Worm (Caenorhabditis elegans) whole organism, L1 larva: ENCODE data around the gene Y73F8A.5.

ENCODE experiments used
- C04F5.9 ChIP-seq: sonication (generic microtip); optimal IDR thresholded peaks from 2 replicates; lab custom pipeline; 2016; ENCODE audit warnings: missing genetic modification characterization, missing compliant biosample characterization
- C16A3.4 ChIP-seq: fragments of 150-350 bp; optimal IDR thresholded peaks from 2 replicates; lab custom pipeline; 2014; ENCODE audit warnings: missing biosample characterization, missing genetic modification characterization
- C34B4.2 ChIP-seq: sonication (generic microtip); optimal IDR thresholded peaks from 2 replicates; lab custom pipeline; 2017; ENCODE audit warnings: mild to moderate bottlenecking, missing genetic modification characterization, missing compliant biosample characterization
- alr-1 ChIP-seq: fragments of 200-800 bp; sonication (Bioruptor generic); optimal IDR thresholded peaks from 2 replicates; lab custom pipeline; 2018; ENCODE audit warnings: borderline replicate concordance, mild to moderate bottlenecking, missing genetic modification characterization, missing compliant biosample characterization
- ceh-8 ChIP-seq: fragments of 200-800 bp; sonication (Bioruptor generic); optimal IDR thresholded peaks from 2 replicates; lab custom pipeline; 2018; ENCODE audit warnings: mild to moderate bottlenecking, missing genetic modification characterization, moderate library complexity, missing compliant biosample characterization
- efl-1 ChIP-seq, 4 experiments: fragments of 150-350 bp; optimal IDR thresholded peaks in 3 of 4; peaks in 1 of 4; 1 replicate in 1 of 4; 2 replicates in 3 of 4; lab custom pipeline; 2014; ENCODE audit warnings: missing biosample characterization in 2 of 4, missing genetic modification characterization in 2 of 4, missing genetic modification reagents in 2 of 4
- efl-3 ChIP-seq: fragments of 200-800 bp; sonication (Bioruptor generic); optimal IDR thresholded peaks from 2 replicates; lab custom pipeline; 2018; ENCODE audit warnings: mild to moderate bottlenecking, missing genetic modification characterization, missing compliant biosample characterization
- egl-13 ChIP-seq: sonication (generic microtip); optimal IDR thresholded peaks from 2 replicates; lab custom pipeline; 2016; ENCODE audit warnings: missing genotype, missing genetic modification reagents, missing genetic modification characterization, missing compliant biosample characterization
- egl-27 ChIP-seq, 2 experiments: fragments of 150-350 bp in 1 of 2; sonication (generic microtip); optimal IDR thresholded peaks; 3 replicates each; lab custom pipeline; 2017 to 2018; ENCODE audit warnings: missing biosample characterization in 2 of 2, missing genetic modification characterization in 2 of 2, missing genetic modification reagents in 2 of 2
- elt-2 ChIP-seq: sonication (generic microtip); optimal IDR thresholded peaks from 2 replicates; lab custom pipeline; 2016; ENCODE audit warnings: missing genetic modification characterization, mild to moderate bottlenecking, inconsistent platforms, missing compliant biosample characterization, missing genetic modification reagents
- ets-5 ChIP-seq: fragments of 200-800 bp; sonication (Bioruptor generic); IDR thresholded peaks from 2 replicates; pipeline ENCODE4 v1.3.6; 2022; ENCODE audit warnings: missing genetic modification characterization, missing compliant biosample characterization
- fkh-8 ChIP-seq: sonication (generic microtip); optimal IDR thresholded peaks from 2 replicates; lab custom pipeline; 2016; ENCODE audit warnings: mild to moderate bottlenecking, missing genetic modification characterization, missing compliant biosample characterization
- grh-1 ChIP-seq: fragments of 200-800 bp; sonication (Bioruptor generic); IDR thresholded peaks from 2 replicates; pipeline ENCODE4 v1.3.6; 2022; ENCODE audit warnings: missing genetic modification reagents, missing genetic modification characterization, missing compliant biosample characterization
- hlh-17 ChIP-seq: fragments of 200-800 bp; sonication (Bioruptor generic); optimal IDR thresholded peaks from 2 replicates; lab custom pipeline; 2018; ENCODE audit warnings: missing genetic modification characterization, mild to moderate bottlenecking, missing compliant biosample characterization, moderate library complexity, borderline replicate concordance
- hlh-4 ChIP-seq: sonication (generic microtip); optimal IDR thresholded peaks from 2 replicates; lab custom pipeline; 2016; ENCODE audit warnings: mild to moderate bottlenecking, missing genetic modification characterization, missing compliant biosample characterization
- hpl-2 ChIP-seq: fragments of 150-350 bp; optimal IDR thresholded peaks from 2 replicates; lab custom pipeline; 2014; ENCODE audit warnings: missing biosample characterization, missing genetic modification reagents, missing genetic modification characterization
- jun-1 ChIP-seq: fragments of 150-350 bp; optimal IDR thresholded peaks from 2 replicates; lab custom pipeline; 2014; ENCODE audit warnings: missing biosample characterization, missing genetic modification reagents, missing genetic modification characterization
- lin-14 ChIP-seq: fragments of 200-800 bp; sonication (Bioruptor generic); optimal IDR thresholded peaks from 2 replicates; lab custom pipeline; 2018; ENCODE audit warnings: mild to moderate bottlenecking, missing genetic modification characterization, moderate library complexity, missing compliant biosample characterization
- lin-39 ChIP-seq: fragments of 150-350 bp; optimal IDR thresholded peaks from 2 replicates; lab custom pipeline; 2014; ENCODE audit warnings: missing biosample characterization, missing genetic modification reagents, missing genetic modification characterization
- mab-9 ChIP-seq: fragments of 200-800 bp; sonication (Bioruptor generic); IDR thresholded peaks from 2 replicates; pipeline ENCODE4 v1.3.6; 2022; ENCODE audit warnings: missing genetic modification reagents, missing genetic modification characterization, missing compliant biosample characterization
- mdl-1 ChIP-seq, 2 experiments: fragments of 150-350 bp; optimal IDR thresholded peaks; 2 replicates each; lab custom pipeline; 2014 to 2017; ENCODE audit warnings: missing biosample characterization in 2 of 2, missing genetic modification characterization in 2 of 2, inconsistent platforms in 1 of 2
- nhr-11 ChIP-seq: fragments of 150-350 bp; optimal IDR thresholded peaks from 2 replicates; lab custom pipeline; 2014; ENCODE audit warnings: missing biosample characterization, missing genetic modification characterization
- nhr-19 ChIP-seq: fragments of 200-800 bp; sonication (Bioruptor generic); conservative IDR thresholded peaks from 2 replicates; pipeline ENCODE4 v1.3.6; 2022; ENCODE audit warnings: missing genetic modification characterization, missing compliant biosample characterization
- nhr-47 ChIP-seq: sonication (generic microtip); optimal IDR thresholded peaks from 2 replicates; lab custom pipeline; 2016; ENCODE audit warnings: mild to moderate bottlenecking, missing genetic modification characterization, moderate library complexity, missing compliant biosample characterization
- nhr-77 ChIP-seq: fragments of 150-350 bp; optimal IDR thresholded peaks from 2 replicates; lab custom pipeline; 2014; ENCODE audit warnings: missing biosample characterization, missing genetic modification characterization
- nhr-84 ChIP-seq: sonication (generic microtip); optimal IDR thresholded peaks from 2 replicates; lab custom pipeline; 2017; ENCODE audit warnings: missing biosample characterization, missing genetic modification characterization
- nhr-90 ChIP-seq: sonication (generic microtip); optimal IDR thresholded peaks from 2 replicates; lab custom pipeline; 2016; ENCODE audit warnings: mild to moderate bottlenecking, missing genetic modification characterization, missing compliant biosample characterization; ENCODE audit not compliant: poor library complexity
- pag-3 ChIP-seq: sonication (generic microtip); optimal IDR thresholded peaks from 2 replicates; lab custom pipeline; 2017; ENCODE audit warnings: missing genetic modification characterization, mild to moderate bottlenecking, missing compliant biosample characterization, antibody characterized with exemption, borderline replicate concordance; ENCODE audit not compliant: insufficient read depth
- pax-3 ChIP-seq: fragments of 200-800 bp; sonication (Bioruptor generic); optimal IDR thresholded peaks from 2 replicates; lab custom pipeline; 2018; ENCODE audit warnings: mild to moderate bottlenecking, missing genetic modification characterization, moderate library complexity, missing compliant biosample characterization
- rnt-1 ChIP-seq: sonication (generic microtip); optimal IDR thresholded peaks from 2 replicates; lab custom pipeline; 2016; ENCODE audit warnings: mild to moderate bottlenecking, missing genetic modification characterization, moderate library complexity, missing compliant biosample characterization
- snpc-4 ChIP-seq: fragments of 150-350 bp; optimal IDR thresholded peaks from 2 replicates; lab custom pipeline; 2014; ENCODE audit warnings: missing biosample characterization, missing genetic modification characterization
- sox-4 ChIP-seq: sonication (generic microtip); optimal IDR thresholded peaks from 2 replicates; lab custom pipeline; 2016; ENCODE audit warnings: missing genetic modification characterization, missing compliant biosample characterization
- sup-37 ChIP-seq: fragments of 200-800 bp; sonication (Bioruptor generic); optimal IDR thresholded peaks from 2 replicates; lab custom pipeline; 2018; ENCODE audit warnings: mild to moderate bottlenecking, missing genetic modification characterization, missing compliant biosample characterization
- tbx-2 ChIP-seq: sonication (generic microtip); optimal IDR thresholded peaks from 2 replicates; lab custom pipeline; 2016; ENCODE audit warnings: missing genetic modification characterization, missing compliant biosample characterization
- unc-30 ChIP-seq: sonication (generic microtip); optimal IDR thresholded peaks from 2 replicates; lab custom pipeline; 2017; ENCODE audit warnings: missing biosample characterization, missing genetic modification characterization
- unc-62 ChIP-seq: fragments of 150-350 bp; optimal IDR thresholded peaks from 2 replicates; lab custom pipeline; 2014; ENCODE audit warnings: missing biosample characterization, missing genetic modification reagents, missing genetic modification characterization
- unc-86 ChIP-seq: sonication (generic microtip); optimal IDR thresholded peaks from 2 replicates; lab custom pipeline; 2016; ENCODE audit warnings: missing genetic modification characterization, missing compliant biosample characterization
- zag-1 ChIP-seq: fragments of 150-350 bp; optimal IDR thresholded peaks from 2 replicates; lab custom pipeline; 2014; ENCODE audit warnings: missing biosample characterization, missing genetic modification characterization
- zip-4 ChIP-seq: fragments of 200-800 bp; sonication (Bioruptor generic); optimal IDR thresholded peaks from 2 replicates; lab custom pipeline; 2018; ENCODE audit warnings: mild to moderate bottlenecking, missing genetic modification characterization, moderate library complexity, missing compliant biosample characterization
- ztf-4 ChIP-seq: fragments of 150-350 bp; optimal IDR thresholded peaks from 2 replicates; lab custom pipeline; 2014; ENCODE audit warnings: missing biosample characterization, missing genetic modification characterization

Gene Y73F8A.5

ce11 chrIV:15210482-15210881, 49.2 kb upstream of the Y73F8A.5 start:
- TF ChIP-seq nhr-90 (tag; lab: Kevin White, UChicago) (no peak), efl-1 (optimal IDR thresholded peaks at IDR 0.05; lab: Kevin White, UChicago) (no peak), efl-1 (GFP tag; optimal IDR thresholded peaks at IDR 0.05 in 1 of 2; lab: Kevin White, UChicago) (peak in 1 of 2 experiments; percentile 59)

ce11 chrIV:15214694-15215093, 45.0 kb upstream of the Y73F8A.5 start:
- TF ChIP-seq pag-3 (tag; lab: Kevin White, UChicago) = no peak
- no peak for TF ChIP-seq lin-14 (GFP tag; lab: Kevin White, UChicago)
- TF ChIP-seq rnt-1 (tag; lab: Kevin White, UChicago) = no peak
- TF ChIP-seq ets-5 = no peak
- TF ChIP-seq C16A3.4 (tag; lab: Kevin White, UChicago) = no peak
- no peak for TF ChIP-seq zip-4 (GFP tag; lab: Kevin White, UChicago)
- no peak for TF ChIP-seq nhr-11 (tag; lab: Kevin White, UChicago)
- no peak for TF ChIP-seq nhr-84
- no peak for TF ChIP-seq egl-27 (tag; optimal IDR thresholded peaks at IDR 0.05; lab: Kevin White, UChicago)
- no peak for TF ChIP-seq hlh-17 (GFP tag; lab: Kevin White, UChicago)
- no peak for TF ChIP-seq unc-30 (tag; lab: Kevin White, UChicago)
- no peak for TF ChIP-seq lin-39
- TF ChIP-seq hlh-4 (tag; lab: Kevin White, UChicago) = no peak
- TF ChIP-seq mdl-1 (tag; optimal IDR thresholded peaks at IDR 0.05; lab: Kevin White, UChicago) = no peak
- no peak for TF ChIP-seq unc-62 (GFP tag; lab: Kevin White, UChicago)
- TF ChIP-seq efl-3 = no peak
- no peak for TF ChIP-seq pax-3 (tag; lab: Kevin White, UChicago)

- TF ChIP-seq nhr-47 (tag; lab: Kevin White, UChicago) (no peak), C34B4.2 (tag; lab: Kevin White, UChicago) (no peak), nhr-84 (no peak), ceh-8 (no peak), zag-1 (tag; lab: Kevin White, UChicago) (no peak), zip-4 (GFP tag; lab: Kevin White, UChicago) (no peak), C16A3.4 (tag; lab: Kevin White, UChicago) (no peak), hlh-17 (GFP tag; lab: Kevin White, UChicago) (no peak), egl-13 (tag; lab: Kevin White, UChicago) (no peak), sup-37 (GFP tag; lab: Kevin White, UChicago) (no peak)
These were observed 44.2 kb upstream of the Y73F8A.5 start, which contains the start of gene Y40H7A.10 for ce11 chrIV:15215470-15215869. Gene Y40H7A.10 (minus strand): TSS chrIV:15215597.

- TF ChIP-seq nhr-77 = no peak
- no peak for TF ChIP-seq ztf-4
- no peak for TF ChIP-seq hpl-2
- TF ChIP-seq pax-3 (tag; lab: Kevin White, UChicago) = no peak
- no peak for TF ChIP-seq tbx-2 (tag; lab: Kevin White, UChicago)
- no peak for TF ChIP-seq unc-30 (tag; lab: Kevin White, UChicago)
These were observed 39.4 kb upstream of the Y73F8A.5 start, which contains the start of gene Y40H7A.11 for ce11 chrIV:15220253-15220652. Gene Y40H7A.11 (minus strand): TSS chrIV:15220353.

ce11 chrIV:15234272-15234671, 25.4 kb upstream of the Y73F8A.5 start:
- no peak for TF ChIP-seq jun-1 (tag; lab: Kevin White, UChicago)
- TF ChIP-seq grh-1 (GFP tag; lab: Robert Waterston, UW) = no peak
- no peak for TF ChIP-seq sox-4 (tag; lab: Kevin White, UChicago)
- no peak for TF ChIP-seq C34B4.2 (tag; lab: Kevin White, UChicago)
- no peak for TF ChIP-seq mab-9 (GFP tag; lab: Robert Waterston, UW)
- TF ChIP-seq C04F5.9 (tag; lab: Kevin White, UChicago) = no peak
- peak; percentile 85 for TF ChIP-seq snpc-4 (tag; lab: Kevin White, UChicago)
- no peak for TF ChIP-seq fkh-8
- peak; percentile 34; the same call in 1 of the 2 replicates for TF ChIP-seq nhr-19 (GFP tag; lab: Robert Waterston, UW)
- peak; percentile 12 for TF ChIP-seq nhr-90 (tag; lab: Kevin White, UChicago)
- no peak for TF ChIP-seq alr-1 (tag; lab: Kevin White, UChicago)
- TF ChIP-seq elt-2 (tag; lab: Kevin White, UChicago) = no peak
- no peak for TF ChIP-seq unc-86 (tag; lab: Kevin White, UChicago)
